In the genomic region with DNA sequence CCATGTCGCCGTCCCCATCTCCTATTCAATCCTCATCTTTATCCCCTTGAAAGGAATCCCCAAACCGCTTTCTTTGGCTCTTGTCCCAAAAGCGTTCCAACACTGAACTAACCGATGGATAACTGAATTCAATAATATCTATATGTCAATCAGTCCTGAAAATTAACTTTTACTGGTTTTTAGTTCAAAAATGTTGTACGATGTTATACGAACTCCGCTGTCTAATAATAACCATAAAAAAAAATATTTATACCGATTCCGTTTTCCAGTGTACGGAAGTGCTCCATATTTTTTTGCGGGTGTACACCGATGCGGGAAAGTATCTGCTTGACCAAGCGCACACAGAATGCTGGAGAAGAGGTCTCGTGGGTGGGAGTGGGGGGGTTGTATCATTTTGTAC, we compare ENCODE assay signal across 2 fruit fly cellular contexts.
TF ChIP-seq lines count a peak whose summit lies in the region.

No protein-coding gene starts in this region.

TF ChIP-seq in whole organism, embryonic, 481 proteins besides CTCF, POLR2A, EP300 and RAD21 (continued from another document):
- no peak for TF ChIP-seq CG7357 (GFP tag; IDR thresholded peaks at IDR 0.05; lab: Robert Waterston, UW)
- no peak for TF ChIP-seq fd3F (GFP tag; optimal IDR thresholded peaks at IDR 0.05; lab: Kevin White, UChicago)
- peak; percentile 40; the same call in 2 of the 3 replicates for TF ChIP-seq row (GFP tag; IDR thresholded peaks at IDR 0.05; lab: Robert Waterston, UW)
- TF ChIP-seq stwl (tag; optimal IDR thresholded peaks at IDR 0.05; lab: Kevin White, UChicago): no peak
- TF ChIP-seq CG8944 (GFP tag; optimal IDR thresholded peaks at IDR 0.05; lab: Kevin White, UChicago): no peak
- TF ChIP-seq Ptx1 (GFP tag; IDR thresholded peaks at IDR 0.05; lab: Robert Waterston, UW): no peak
- peak; percentile 27 for TF ChIP-seq CG6813 (GFP tag; optimal IDR thresholded peaks at IDR 0.05; lab: Kevin White, UChicago)
- peak; percentile 7 for TF ChIP-seq CG17359 (tag; optimal IDR thresholded peaks at IDR 0.05; lab: Kevin White, UChicago)
- peak; percentile 15 for TF ChIP-seq CG7556 (GFP tag; optimal IDR thresholded peaks at IDR 0.05; lab: Kevin White, UChicago)
- no peak for TF ChIP-seq z (GFP tag; IDR thresholded peaks at IDR 0.05; lab: Robert Waterston, UW)
- TF ChIP-seq ranshi (GFP tag; IDR thresholded peaks at IDR 0.05; lab: Robert Waterston, UW): 0 out of 2 replicates have a peak, but pooled peaks have one; percentile 5
- TF ChIP-seq CG31441 (GFP tag; IDR thresholded peaks at IDR 0.05; lab: Robert Waterston, UW): 0 out of 2 replicates have a peak, but pooled peaks have one; percentile 22
- peak; percentile 9 for TF ChIP-seq fd96Cb (tag; optimal IDR thresholded peaks at IDR 0.05; lab: Kevin White, UChicago)
- no peak for TF ChIP-seq CG32532 (GFP tag; IDR thresholded peaks at IDR 0.05; lab: Robert Waterston, UW)
- TF ChIP-seq CG30403 (GFP tag; optimal IDR thresholded peaks at IDR 0.05; lab: Kevin White, UChicago): peak; percentile 8
- TF ChIP-seq CG9727 (GFP tag; optimal IDR thresholded peaks at IDR 0.05; lab: Kevin White, UChicago): no peak
- peak; percentile 17 for TF ChIP-seq PHDP (tag; optimal IDR thresholded peaks at IDR 0.05; lab: Kevin White, UChicago)
- peak; percentile 12 for TF ChIP-seq phol (tag; optimal IDR thresholded peaks at IDR 0.05; lab: Kevin White, UChicago)
- no peak for TF ChIP-seq H2.0 (GFP tag; IDR thresholded peaks at IDR 0.05; lab: Robert Waterston, UW)
- TF ChIP-seq bsh (GFP tag; optimal IDR thresholded peaks at IDR 0.05; lab: Kevin White, UChicago): peak in 1 of 2 experiments; percentile 22
- peak; percentile 39 for TF ChIP-seq sisA (GFP tag; IDR thresholded peaks at IDR 0.05; lab: Robert Waterston, UW)
- TF ChIP-seq D19A (tag; optimal IDR thresholded peaks at IDR 0.05; lab: Kevin White, UChicago): peak; percentile 8
- TF ChIP-seq chif (GFP tag; optimal IDR thresholded peaks at IDR 0.05; lab: Kevin White, UChicago): peak in 1 of 2 experiments; percentile 10
- peak; percentile 27 for TF ChIP-seq CG15269 (tag; optimal IDR thresholded peaks at IDR 0.05; lab: Kevin White, UChicago)
- TF ChIP-seq CG15601 (tag; optimal IDR thresholded peaks at IDR 0.05; lab: Kevin White, UChicago): peak; percentile 3
- peak; percentile 5 for TF ChIP-seq CG8388 (GFP tag; optimal IDR thresholded peaks at IDR 0.05; lab: Kevin White, UChicago)
- peak in 1 of 2 experiments; percentile 14 for TF ChIP-seq dpn (GFP tag; optimal IDR thresholded peaks at IDR 0.05; lab: Kevin White, UChicago)
- TF ChIP-seq CG13424 (tag; optimal IDR thresholded peaks at IDR 0.05; lab: Kevin White, UChicago): peak; percentile 19
- TF ChIP-seq lab (GFP tag; optimal IDR thresholded peaks at IDR 0.05; lab: Kevin White, UChicago): peak; percentile 52
- no peak for TF ChIP-seq Ssrp (tag; optimal IDR thresholded peaks at IDR 0.05; lab: Kevin White, UChicago)
- TF ChIP-seq ap (GFP tag; IDR thresholded peaks at IDR 0.05; lab: Robert Waterston, UW): no peak
- no peak for TF ChIP-seq ken (GFP tag; IDR thresholded peaks at IDR 0.05; lab: Robert Waterston, UW)
- peak; percentile 20 for TF ChIP-seq Meics (GFP tag; optimal IDR thresholded peaks at IDR 0.05; lab: Kevin White, UChicago)
- peak in 1 of 2 experiments; percentile 45 for TF ChIP-seq Hr51 (GFP tag; optimal IDR thresholded peaks at IDR 0.05; lab: Kevin White, UChicago)
- peak; percentile 42 for TF ChIP-seq CG11504 (tag; optimal IDR thresholded peaks at IDR 0.05; lab: Kevin White, UChicago)
- peak; percentile 28 for TF ChIP-seq CG2712 (tag; optimal IDR thresholded peaks at IDR 0.05; lab: Kevin White, UChicago)
- peak; percentile 56 for TF ChIP-seq gem (tag; optimal IDR thresholded peaks at IDR 0.05; lab: Kevin White, UChicago)
- TF ChIP-seq YL-1 (GFP tag; optimal IDR thresholded peaks at IDR 0.05; lab: Kevin White, UChicago): no peak
- TF ChIP-seq MESR4 (GFP tag; optimal IDR thresholded peaks at IDR 0.05; lab: Kevin White, UChicago): no peak
- TF ChIP-seq Sox102F (GFP tag; optimal IDR thresholded peaks at IDR 0.05; lab: Kevin White, UChicago): peak; percentile 54
- no peak for TF ChIP-seq CG9797 (GFP tag; optimal IDR thresholded peaks at IDR 0.05; lab: Kevin White, UChicago)
- peak; percentile 45 for TF ChIP-seq CG2678 (tag; optimal IDR thresholded peaks at IDR 0.05; lab: Kevin White, UChicago)
- TF ChIP-seq unpg (GFP tag; optimal IDR thresholded peaks at IDR 0.05; lab: Kevin White, UChicago): peak; percentile 11
- peak; percentile 78 for TF ChIP-seq Med (GFP tag; lab: Kevin White, UChicago)
- TF ChIP-seq prd (optimal IDR thresholded peaks at IDR 0.05; lab: Kevin White, UChicago): no peak
- 0 out of 3 replicates have a peak, but pooled peaks have one; percentile 25 for TF ChIP-seq prd (GFP tag; IDR thresholded peaks at IDR 0.05; lab: Robert Waterston, UW)
- peak; percentile 73 for TF ChIP-seq CG18599 (GFP tag; optimal IDR thresholded peaks at IDR 0.05; lab: Kevin White, UChicago)
- TF ChIP-seq Dek (tag; optimal IDR thresholded peaks at IDR 0.05; lab: Kevin White, UChicago): peak; percentile 6
- peak; percentile 12 for TF ChIP-seq pho (GFP tag; optimal IDR thresholded peaks at IDR 0.05; lab: Kevin White, UChicago)
- peak; percentile 48 for TF ChIP-seq dmrt99B (tag; optimal IDR thresholded peaks at IDR 0.05; lab: Kevin White, UChicago)
- TF ChIP-seq Asciz (GFP tag; optimal IDR thresholded peaks at IDR 0.05; lab: Kevin White, UChicago): peak; percentile 11
- no peak for TF ChIP-seq sug (tag; optimal IDR thresholded peaks at IDR 0.05; lab: Kevin White, UChicago)
- peak; percentile 20 for TF ChIP-seq CG7839 (tag; optimal IDR thresholded peaks at IDR 0.05; lab: Kevin White, UChicago)
- TF ChIP-seq scrt (GFP tag; optimal IDR thresholded peaks at IDR 0.05; lab: Kevin White, UChicago): no peak
- peak; percentile 75 for TF ChIP-seq sens (GFP tag; lab: Kevin White, UChicago)
- no peak for TF ChIP-seq NK7.1 (GFP tag; optimal IDR thresholded peaks at IDR 0.05; lab: Kevin White, UChicago)

TF ChIP-seq in whole organism, prepupa, 60 proteins besides CTCF, POLR2A, EP300 and RAD21 (continued from another document):
- TF ChIP-seq topi (GFP tag; optimal IDR thresholded peaks at IDR 0.05; lab: Kevin White, UChicago) (peak; percentile 45), Eip75B (GFP tag; optimal IDR thresholded peaks at IDR 0.05; lab: Kevin White, UChicago) (no peak), Ets21C (GFP tag; optimal IDR thresholded peaks at IDR 0.05; lab: Kevin White, UChicago) (no peak), CG8632 (GFP tag; optimal IDR thresholded peaks at IDR 0.05; lab: Kevin White, UChicago) (no peak), Eip78C (GFP tag; lab: Kevin White, UChicago) (peak; percentile 81), CG8319 (GFP tag; optimal IDR thresholded peaks at IDR 0.05; lab: Kevin White, UChicago) (no peak), CG6276 (GFP tag; optimal IDR thresholded peaks at IDR 0.05; lab: Kevin White, UChicago) (no peak), OdsH (GFP tag; optimal IDR thresholded peaks at IDR 0.05; lab: Kevin White, UChicago) (peak; percentile 33), CG31627 (GFP tag; optimal IDR thresholded peaks at IDR 0.05; lab: Kevin White, UChicago) (peak; percentile 27), spab (GFP tag; optimal IDR thresholded peaks at IDR 0.05; lab: Kevin White, UChicago) (no peak), acj6 (GFP tag; optimal IDR thresholded peaks at IDR 0.05; lab: Kevin White, UChicago) (peak; percentile 36), Lpt (GFP tag; optimal IDR thresholded peaks at IDR 0.05; lab: Kevin White, UChicago) (no peak), Hr4 (GFP tag; optimal IDR thresholded peaks at IDR 0.05; lab: Kevin White, UChicago) (no peak), CG4318 (GFP tag; optimal IDR thresholded peaks at IDR 0.05; lab: Kevin White, UChicago) (no peak), CG6854 (GFP tag; optimal IDR thresholded peaks at IDR 0.05; lab: Kevin White, UChicago) (no peak), CG32006 (GFP tag; optimal IDR thresholded peaks at IDR 0.05; lab: Kevin White, UChicago) (peak; percentile 5), dsx (GFP tag; optimal IDR thresholded peaks at IDR 0.05; lab: Kevin White, UChicago; ENCODE audit: poor library complexity, severe bottlenecking) (no peak), CG16779 (tag; optimal IDR thresholded peaks at IDR 0.05; lab: Kevin White, UChicago) (no peak), CG6792 (GFP tag; optimal IDR thresholded peaks at IDR 0.05; lab: Kevin White, UChicago) (peak; percentile 3), eg (GFP tag; IDR thresholded peaks at IDR 0.05; lab: Robert Waterston, UW) (no peak), CG15336 (GFP tag; IDR thresholded peaks at IDR 0.05; lab: Robert Waterston, UW) (no peak), vri (GFP tag; optimal IDR thresholded peaks at IDR 0.05; lab: Kevin White, UChicago) (no peak), CG1621 (tag; optimal IDR thresholded peaks at IDR 0.05; lab: Kevin White, UChicago) (no peak)
TF ChIP-seq in whole organism, prepupa: peak in this region for 15.
